Worm (Caenorhabditis elegans): ENCODE results near the gene prde-1.

prde-1 gene

DNA sequence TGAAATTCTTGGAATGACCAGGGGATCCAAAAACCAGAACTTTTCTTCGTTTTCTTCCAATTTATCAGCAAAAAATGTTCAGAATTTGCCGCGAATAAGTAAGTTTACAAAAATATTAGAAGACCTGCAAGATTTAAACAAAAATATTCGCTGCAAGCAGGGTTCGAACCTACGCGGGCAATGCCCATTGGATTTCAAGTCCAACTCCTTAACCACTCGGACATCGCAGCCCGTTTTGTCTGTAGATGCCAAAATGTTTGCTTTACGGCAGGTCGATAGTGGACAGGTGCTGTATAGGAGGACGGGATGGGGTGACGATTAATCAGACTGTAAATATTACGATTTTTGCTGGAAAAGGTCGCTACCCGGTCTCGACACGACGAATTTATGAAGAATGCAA is 9.7 kb downstream of the prde-1 start:
- TF ChIP-seq nhr-111 (GFP tag; optimal IDR thresholded peaks at IDR 0.05) (peak; percentile 28), lim-7 (GFP tag; IDR thresholded peaks at IDR 0.05) (peak; percentile 93), F26F4.8 (GFP tag; conservative IDR thresholded peaks at IDR 0.05) (peak; percentile 79; the same call in 1 of the 2 replicates), dpl-1 (GFP tag; optimal IDR thresholded peaks at IDR 0.05) (no peak), spr-1 (tag; optimal IDR thresholded peaks at IDR 0.05) (peak; percentile 9), Y5F2A.4 (GFP tag; optimal IDR thresholded peaks at IDR 0.05) (peak; percentile 33), lin-1 (GFP tag; IDR thresholded peaks at IDR 0.05) (peak; percentile 55; the same call in 1 of the 2 replicates), lir-3 (tag; optimal IDR thresholded peaks at IDR 0.05) (peak; percentile 23), D1046.2 (GFP tag; IDR thresholded peaks at IDR 0.05) (0 out of 2 replicates have a peak, but pooled peaks have one; percentile 42), mep-1 (tag; optimal IDR thresholded peaks at IDR 0.05) (no peak), saeg-2 (GFP tag; IDR thresholded peaks at IDR 0.05) (peak; percentile 20; the same call in 1 of the 2 replicates), Y105C5A.15 (GFP tag; IDR thresholded peaks at IDR 0.05) (0 out of 2 replicates have a peak, but pooled peaks have one; percentile 49), egl-43 (GFP tag; IDR thresholded peaks at IDR 0.05) (peak; percentile 87), Y48G9A.11 (GFP tag; IDR thresholded peaks at IDR 0.05) (peak; percentile 71), madf-5 (GFP tag; IDR thresholded peaks at IDR 0.05) (peak in 1 of 2 experiments; percentile 63; a peak in 1 of 4 replicates), lsy-2 (tag; optimal IDR thresholded peaks at IDR 0.05) (no peak), nhr-48 (tag; optimal IDR thresholded peaks at IDR 0.05) (peak; percentile 2), pha-4 (GFP tag; IDR thresholded peaks at IDR 0.05) (peak; percentile 67), pha-4 (tag; optimal IDR thresholded peaks at IDR 0.05) (no peak), ztf-7 (tag; optimal IDR thresholded peaks at IDR 0.05) (no peak), T26A8.4 (GFP tag; IDR thresholded peaks at IDR 0.05) (peak; percentile 41), dmd-8 (GFP tag; IDR thresholded peaks at IDR 0.05) (peak; percentile 76; the same call in 1 of the 2 replicates), ceh-44 (GFP tag; IDR thresholded peaks at IDR 0.05) (peak; percentile 77; the same call in 1 of the 2 replicates), daf-16 (GFP tag; optimal IDR thresholded peaks at IDR 0.05) (peak in 1 of 2 experiments; percentile 41), daf-16 (tag; optimal IDR thresholded peaks at IDR 0.05) (no peak), gei-8 (GFP tag; optimal IDR thresholded peaks at IDR 0.05) (peak; percentile 53), tra-1 (GFP tag; IDR thresholded peaks at IDR 0.05) (peak; percentile 56; the same call in 1 of the 2 replicates), nhr-77 (tag; optimal IDR thresholded peaks at IDR 0.05) (no peak), dve-1 (tag; optimal IDR thresholded peaks at IDR 0.05; ENCODE audit: insufficient read depth) (no peak), F44E2.7 (GFP tag; IDR thresholded peaks at IDR 0.05) (peak; percentile 45; the same call in 1 of the 2 replicates), lin-38 (GFP tag; IDR thresholded peaks at IDR 0.05) (peak; percentile 66), mes-2 (tag; optimal IDR thresholded peaks at IDR 0.05; ENCODE audit: poor library complexity, severe bottlenecking) (no peak), arid-1 (GFP tag; conservative IDR thresholded peaks at IDR 0.05) (peak; percentile 81), ZK337.2 (GFP tag; IDR thresholded peaks at IDR 0.05) (0 out of 2 replicates have a peak, but pooled peaks have one; percentile 29), jun-1 (tag; optimal IDR thresholded peaks at IDR 0.05) (no peak), dmd-6 (GFP tag; IDR thresholded peaks at IDR 0.05) (peak; percentile 39), snpc-1.2 (GFP tag; IDR thresholded peaks at IDR 0.05) (peak; percentile 79), duxl-1 (tag; optimal IDR thresholded peaks at IDR 0.05; ENCODE audit: poor library complexity) (peak; percentile 43), spr-3 (GFP tag; optimal IDR thresholded peaks at IDR 0.05) (peak; percentile 13), lin-15B (tag; optimal IDR thresholded peaks at IDR 0.05) (no peak), ces-1 (GFP tag; optimal IDR thresholded peaks at IDR 0.05) (no peak), vab-7 (GFP tag; IDR thresholded peaks at IDR 0.05) (peak; percentile 85), F37D6.2 (tag; optimal IDR thresholded peaks at IDR 0.05) (no peak), nhr-41 (GFP tag; IDR thresholded peaks at IDR 0.05) (0 out of 2 replicates have a peak, but pooled peaks have one; percentile 29), sdz-12 (GFP tag; optimal IDR thresholded peaks at IDR 0.05) (peak; percentile 66)
